Fruit fly (Drosophila melanogaster) ovary, adult (tissue): ENCODE data around the gene meigo.
A peak's percentile ranks its signal among the peaks of the same experiment; 100 is the strongest.

Experiments
- CG17801 ChIP-seq: fragments of 200-800 bp; optimal IDR thresholded peaks from 2 replicates; lab custom pipeline; 2019; ENCODE audit warnings: missing biosample characterization, mild to moderate bottlenecking, missing genetic modification characterization, moderate library complexity; ENCODE audit not compliant: partially characterized antibody

Gene meigo

DNA sequence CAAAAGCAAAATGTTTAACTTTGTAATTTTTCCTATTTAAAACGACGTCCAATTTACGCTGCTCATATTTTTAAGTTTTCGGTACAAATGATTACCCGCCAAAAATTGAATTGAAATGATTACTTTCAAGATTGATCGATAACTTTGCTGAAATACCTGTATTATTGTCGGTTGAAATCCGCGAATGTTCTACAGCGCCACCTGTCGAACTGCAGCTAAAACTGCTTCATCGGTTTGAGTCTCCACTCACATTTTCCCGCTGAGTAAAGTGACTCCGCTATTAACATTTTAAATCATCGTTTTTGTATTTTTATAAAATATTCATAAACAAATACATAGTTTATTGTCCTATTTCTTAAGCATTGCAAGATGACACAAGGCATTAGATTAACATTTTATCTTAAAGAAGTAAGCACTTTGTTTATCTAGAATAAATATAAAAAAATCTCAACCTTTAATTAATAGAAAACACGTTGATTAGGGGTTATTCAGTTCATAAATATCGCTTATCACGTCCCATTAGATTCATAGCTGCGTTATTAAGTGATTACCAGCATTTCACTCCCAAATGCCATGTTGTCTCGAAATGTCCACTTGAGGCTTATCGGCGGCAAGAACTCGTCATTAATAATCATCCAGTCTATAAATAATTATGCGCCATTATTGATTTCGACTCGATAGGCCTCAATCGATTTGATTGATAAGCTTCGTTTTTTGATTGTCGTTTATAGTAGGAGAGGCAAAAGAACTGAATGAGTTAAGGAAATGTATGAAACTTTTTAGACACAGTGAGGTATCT, 41.7 kb downstream of the meigo start:
- no peak for TF ChIP-seq CG17801

DNA sequence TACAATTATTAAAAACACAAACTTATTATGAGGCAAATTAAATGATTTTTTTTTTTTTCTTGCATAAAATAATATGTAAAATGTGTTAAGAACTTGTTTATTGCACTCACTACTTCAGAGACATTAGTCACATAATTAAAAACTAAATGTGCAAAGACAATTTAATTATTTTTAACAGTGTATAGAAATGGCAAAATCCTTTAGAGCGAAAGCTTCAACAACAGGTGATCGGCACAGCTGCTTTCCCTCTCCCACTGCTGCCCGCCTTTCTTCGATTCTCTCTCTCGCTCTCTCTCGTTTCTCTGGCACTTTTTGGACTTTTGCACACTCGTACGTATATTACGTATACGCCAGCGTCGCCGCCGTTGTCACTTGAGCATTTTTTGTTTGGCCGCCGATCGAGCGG, 42.3 kb downstream of the meigo start:
- TF ChIP-seq CG17801, result no peak

DNA sequence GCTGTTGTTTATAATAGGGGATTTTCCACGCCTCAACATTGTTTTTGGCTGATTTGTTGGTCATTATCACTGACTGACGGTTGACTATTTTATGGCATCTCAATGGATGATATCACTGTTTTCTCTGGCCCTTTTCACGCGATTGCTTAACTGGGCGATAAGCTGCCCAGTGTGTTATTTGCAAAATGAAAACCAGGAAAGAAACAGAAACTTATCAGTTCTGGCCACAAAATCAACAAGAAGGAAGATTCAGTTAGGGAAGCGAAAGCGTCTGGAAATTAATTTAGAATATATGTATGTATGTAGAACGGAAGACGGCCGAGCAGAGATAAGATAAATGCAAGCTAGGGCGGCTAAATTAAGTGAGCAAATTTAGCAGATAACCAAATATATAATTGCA, 43.9 kb downstream of the meigo start:
- TF ChIP-seq CG17801, result no peak

DNA sequence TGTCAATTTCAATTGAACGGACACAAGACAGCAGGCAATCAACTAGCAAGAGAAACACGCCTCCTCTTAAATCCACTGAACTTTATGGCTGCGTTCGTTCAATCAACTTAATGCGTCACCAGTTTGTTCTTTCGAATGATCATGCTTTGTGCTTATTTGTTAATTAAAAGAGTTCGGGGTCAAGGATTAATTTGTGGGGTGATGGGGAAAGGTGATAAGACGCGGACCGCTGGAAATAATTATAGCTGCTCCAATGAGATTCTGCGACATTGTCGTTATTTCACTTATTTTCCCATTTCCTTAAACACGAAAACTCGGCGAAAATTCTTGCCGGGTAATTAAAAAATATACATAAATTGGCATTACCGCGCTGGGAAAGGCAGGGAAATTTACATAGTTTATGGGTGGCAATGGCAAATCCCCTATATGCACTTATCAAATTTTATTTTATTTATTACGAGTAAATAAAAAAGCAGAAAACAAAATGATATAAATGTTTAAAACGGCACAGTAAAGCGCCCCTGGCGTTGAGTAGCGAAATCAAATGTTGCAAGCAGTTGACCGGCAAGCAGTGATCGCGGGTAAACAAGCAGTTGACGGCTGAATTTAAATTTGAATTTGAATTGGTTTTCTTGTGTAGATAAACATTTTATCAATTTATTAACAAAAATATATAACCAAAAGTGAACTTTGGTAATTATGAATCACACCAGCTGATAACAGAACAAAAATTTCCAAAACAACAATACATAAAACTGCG, 46.5 kb downstream of the meigo start:
- TF ChIP-seq CG17801, result peak; percentile 30

dm6 chr3R:21185655-21186054, 47.6 kb downstream of the meigo start:
- TF ChIP-seq CG17801, result no peak

dm6 chr3R:21186606-21187393, 48.7 kb downstream of the meigo start:
- no peak for TF ChIP-seq CG17801

- no peak for TF ChIP-seq CG17801
These were observed 49.6 kb downstream of the meigo start for dm6 chr3R:21187394-21188392.

- peak; percentile 77 for TF ChIP-seq CG17801
These were observed 50.6 kb downstream of the meigo start for dm6 chr3R:21188540-21189276.

dm6 chr3R:21189520-21190180, 51.6 kb downstream of the meigo start:
- no peak for TF ChIP-seq CG17801
